Worm (Caenorhabditis elegans): ENCODE results near the gene irld-51.

The irld-51 gene

ce11 chrII:2900248-2900647 lies 52.3 kb downstream of the irld-51 start, which contains the start of gene ubc-26:
Gene ubc-26, minus strand, starts transcription at chrII:2900348.
- TF ChIP-seq nhr-237 (tag; optimal IDR thresholded peaks at IDR 0.05): no peak
- no peak for TF ChIP-seq skn-1 (tag; optimal IDR thresholded peaks at IDR 0.05)
- TF ChIP-seq ceh-16 (tag; optimal IDR thresholded peaks at IDR 0.05): no peak
- no peak for TF ChIP-seq F13H6.1 (tag; optimal IDR thresholded peaks at IDR 0.05)
- no peak for TF ChIP-seq elt-1 (tag; optimal IDR thresholded peaks at IDR 0.05)
- TF ChIP-seq blmp-1 (tag; optimal IDR thresholded peaks at IDR 0.05; ENCODE audit: insufficient read depth): no peak
- TF ChIP-seq lin-13 (GFP tag; optimal IDR thresholded peaks at IDR 0.05): no peak
- no peak for TF ChIP-seq Y55F3AM.14 (GFP tag; optimal IDR thresholded peaks at IDR 0.05)
- no peak for TF ChIP-seq mab-5 (tag; optimal IDR thresholded peaks at IDR 0.05)
- TF ChIP-seq nhr-77 (tag; optimal IDR thresholded peaks at IDR 0.05): no peak
- no peak for TF ChIP-seq dmd-4 (tag; optimal IDR thresholded peaks at IDR 0.05)
- no peak for TF ChIP-seq ztf-11 (tag; optimal IDR thresholded peaks at IDR 0.05)
- no peak for TF ChIP-seq sem-4 (tag; optimal IDR thresholded peaks at IDR 0.05)
- no peak for TF ChIP-seq ZK546.5 (tag; optimal IDR thresholded peaks at IDR 0.05)
- no peak for TF ChIP-seq gmeb-1 (tag; optimal IDR thresholded peaks at IDR 0.05)
- TF ChIP-seq R02D3.7 (tag; optimal IDR thresholded peaks at IDR 0.05): no peak
- TF ChIP-seq zag-1 (tag; optimal IDR thresholded peaks at IDR 0.05): no peak
- TF ChIP-seq lin-11 (tag; optimal IDR thresholded peaks at IDR 0.05): no peak
- no peak for TF ChIP-seq alr-1 (tag; optimal IDR thresholded peaks at IDR 0.05)
- TF ChIP-seq nhr-10 (tag; optimal IDR thresholded peaks at IDR 0.05): no peak

Data from whole organism, L2 larva.